Worm (Caenorhabditis elegans): ENCODE data around the gene fbxb-105.

DNA sequence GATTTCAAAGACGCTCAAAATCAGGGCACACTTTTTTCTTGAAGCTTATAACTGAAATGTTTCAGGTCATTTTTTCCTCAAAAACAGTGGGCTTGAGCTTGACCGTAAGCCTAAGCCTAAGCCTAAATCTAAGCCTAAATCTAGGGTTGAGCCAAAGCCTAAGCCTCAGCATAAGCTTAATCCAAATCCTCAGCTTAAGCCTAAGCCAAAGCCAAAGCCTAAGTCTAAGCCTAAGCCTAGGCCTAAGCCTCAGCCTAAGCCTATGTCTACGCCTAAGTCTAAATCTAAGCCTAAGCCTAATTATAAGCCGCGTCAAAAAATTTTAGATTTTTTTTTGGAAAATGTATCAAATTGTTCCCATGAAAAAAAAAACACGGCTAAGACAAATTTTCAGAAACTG is 36.4 kb downstream of the fbxb-105 start:
- no peak for TF ChIP-seq mdl-1 (tag; optimal IDR thresholded peaks at IDR 0.05)
- TF ChIP-seq unc-62 (GFP tag; optimal IDR thresholded peaks at IDR 0.05): no peak
- TF ChIP-seq elt-2 (tag; optimal IDR thresholded peaks at IDR 0.05): no peak
- no peak for TF ChIP-seq nhr-237 (tag; optimal IDR thresholded peaks at IDR 0.05)
- no peak for TF ChIP-seq pqm-1 (tag; optimal IDR thresholded peaks at IDR 0.05)
